Worm (Caenorhabditis elegans): ENCODE data around the gene pigb-1.

Gene pigb-1

ce11 chrII:5022381-5022855 is 29.5 kb upstream of the pigb-1 start, which contains the start of the genes nsy-1 and F59A6.13:
nsy-1 (plus strand) TSS chrII:5022757.
F59A6.13 (plus strand) TSS chrII:5022805.
- TF ChIP-seq efl-1 (optimal IDR thresholded peaks at IDR 0.05) (no peak), efl-1 (GFP tag; optimal IDR thresholded peaks at IDR 0.05 in 1 of 2) (peak in 1 of 2 experiments; percentile 72), elt-2 (tag; optimal IDR thresholded peaks at IDR 0.05) (peak; percentile 97), F16B12.6 (tag; optimal IDR thresholded peaks at IDR 0.05) (no peak), lin-14 (GFP tag; optimal IDR thresholded peaks at IDR 0.05) (no peak)

- no peak for TF ChIP-seq nhr-77 (tag; optimal IDR thresholded peaks at IDR 0.05)
- no peak for TF ChIP-seq fos-1 (tag; optimal IDR thresholded peaks at IDR 0.05)
- no peak for TF ChIP-seq ceh-8 (GFP tag; optimal IDR thresholded peaks at IDR 0.05)
- no peak for TF ChIP-seq elt-3 (tag; optimal IDR thresholded peaks at IDR 0.05)
- no peak for TF ChIP-seq pax-3 (tag; optimal IDR thresholded peaks at IDR 0.05)
- no peak for TF ChIP-seq swsn-7 (tag; optimal IDR thresholded peaks at IDR 0.05)
- TF ChIP-seq blmp-1 (tag; optimal IDR thresholded peaks at IDR 0.05) = peak; percentile 35
- TF ChIP-seq lin-14 (GFP tag; optimal IDR thresholded peaks at IDR 0.05) = peak; percentile 4
- TF ChIP-seq nhr-12 (tag; optimal IDR thresholded peaks at IDR 0.05) = no peak
- no peak for TF ChIP-seq isw-1 (GFP tag; IDR thresholded peaks at IDR 0.05)
- no peak for TF ChIP-seq Y116A8C.19 (tag; optimal IDR thresholded peaks at IDR 0.05; ENCODE audit: borderline replicate concordance)
- TF ChIP-seq lin-15B (tag; optimal IDR thresholded peaks at IDR 0.05) = no peak
- 0 out of 2 replicates have a peak, but pooled peaks have one; percentile 10 for TF ChIP-seq ceh-88 (GFP tag; IDR thresholded peaks at IDR 0.05)
- no peak for TF ChIP-seq irx-1 (tag; optimal IDR thresholded peaks at IDR 0.05)
- peak in 1 of 2 experiments; percentile 21 for TF ChIP-seq lsy-2 (tag; optimal IDR thresholded peaks at IDR 0.05)
- TF ChIP-seq sox-4 (tag; optimal IDR thresholded peaks at IDR 0.05) = no peak
Observed at ce11 chrII:5021518-5021917, 28.6 kb upstream of the pigb-1 start.

- TF ChIP-seq F16B12.6 (tag; optimal IDR thresholded peaks at IDR 0.05) (no peak), ceh-82 (tag; optimal IDR thresholded peaks at IDR 0.05) (no peak), mep-1 (tag; optimal IDR thresholded peaks at IDR 0.05) (no peak), nhr-237 (tag; optimal IDR thresholded peaks at IDR 0.05) (no peak), tbx-2 (tag; optimal IDR thresholded peaks at IDR 0.05) (no peak), elt-2 (tag; optimal IDR thresholded peaks at IDR 0.05) (peak; percentile 88), unc-30 (tag; optimal IDR thresholded peaks at IDR 0.05) (no peak), fkh-4 (tag; optimal IDR thresholded peaks at IDR 0.05; ENCODE audit: borderline replicate concordance) (no peak), ceh-63 (GFP tag; optimal IDR thresholded peaks at IDR 0.05) (no peak), nhr-71 (tag; optimal IDR thresholded peaks at IDR 0.05) (peak; percentile 29), lin-14 (GFP tag; optimal IDR thresholded peaks at IDR 0.05) (peak; percentile 39), rnt-1 (tag; optimal IDR thresholded peaks at IDR 0.05) (peak; percentile 21), efl-1 (optimal IDR thresholded peaks at IDR 0.05) (no peak), efl-1 (GFP tag; optimal IDR thresholded peaks at IDR 0.05 in 1 of 2) (peak in 1 of 2 experiments; percentile 62), mab-9 (GFP tag; IDR thresholded peaks at IDR 0.05) (no peak), pax-3 (tag; optimal IDR thresholded peaks at IDR 0.05) (no peak), efl-3 (GFP tag; optimal IDR thresholded peaks at IDR 0.05) (no peak), lsy-2 (tag; optimal IDR thresholded peaks at IDR 0.05) (peak in 1 of 2 experiments; percentile 5), irx-1 (tag; optimal IDR thresholded peaks at IDR 0.05) (no peak), nhr-19 (GFP tag; conservative IDR thresholded peaks at IDR 0.05) (0 out of 2 replicates have a peak, but pooled peaks have one; percentile 3), ceh-8 (GFP tag; optimal IDR thresholded peaks at IDR 0.05) (no peak), jun-1 (tag; optimal IDR thresholded peaks at IDR 0.05) (no peak), pag-3 (tag; optimal IDR thresholded peaks at IDR 0.05; ENCODE audit: borderline replicate concordance, insufficient read depth) (no peak), lin-39 (tag; optimal IDR thresholded peaks at IDR 0.05) (no peak), nhr-20 (tag; optimal IDR thresholded peaks at IDR 0.05) (peak; percentile 6), skn-1 (tag; optimal IDR thresholded peaks at IDR 0.05) (no peak)
Observed at ce11 chrII:5020513-5021081, 27.7 kb upstream of the pigb-1 start.

All from whole organism, L1 larva.